Worm (Caenorhabditis elegans) whole organism, L4 larva: Measurements from ENCODE around the gene W04G3.13.

Experiments
- F37D6.2 ChIP-seq: sonication (generic microtip); optimal IDR thresholded peaks from 2 replicates; lab custom pipeline; 2016; ENCODE audit warnings: mild to moderate bottlenecking, missing genetic modification characterization, missing compliant biosample characterization
- R02D3.7 ChIP-seq: fragments of 150-350 bp; sonication (generic microtip); optimal IDR thresholded peaks from 3 replicates; lab custom pipeline; 2014; ENCODE audit warnings: missing biosample characterization, missing genetic modification characterization
- Y48G9A.11 ChIP-seq: fragments of 200-800 bp; sonication (Bioruptor generic); IDR thresholded peaks from 2 replicates; pipeline ENCODE4 v1.3.6; 2022; ENCODE audit warnings: missing genetic modification reagents, missing genetic modification characterization, missing compliant biosample characterization
- aha-1 ChIP-seq: fragments of 150-350 bp; peaks from one replicate; lab custom pipeline; 2014; ENCODE audit warnings: missing biosample characterization, missing genetic modification characterization
- attf-4 ChIP-seq: sonication (generic microtip); optimal IDR thresholded peaks from 3 replicates; lab custom pipeline; 2017; ENCODE audit warnings: missing biosample characterization, missing genetic modification characterization
- ceh-20 ChIP-seq: fragments of 200-800 bp; sonication (Bioruptor generic); IDR thresholded peaks from 2 replicates; pipeline ENCODE4 v1.3.6; 2022; ENCODE audit warnings: missing genetic modification reagents, missing genetic modification characterization, missing compliant biosample characterization
- ceh-28 ChIP-seq: fragments of 150-350 bp; optimal IDR thresholded peaks from 2 replicates; lab custom pipeline; 2014; ENCODE audit warnings: missing biosample characterization, missing genetic modification reagents, missing genetic modification characterization
- ceh-44 ChIP-seq: fragments of 200-800 bp; sonication (Bioruptor generic); IDR thresholded peaks from 2 replicates; pipeline ENCODE4 v1.3.6; 2022; ENCODE audit warnings: missing genetic modification reagents, missing genetic modification characterization, missing compliant biosample characterization
- ces-1 ChIP-seq: fragments of 150-350 bp; sonication (generic microtip); optimal IDR thresholded peaks from 4 replicates; lab custom pipeline; 2014; ENCODE audit warnings: missing biosample characterization, missing genetic modification reagents, missing genetic modification characterization
- daf-19 ChIP-seq: fragments of 200-800 bp; sonication (Bioruptor generic); conservative IDR thresholded peaks from 2 replicates; pipeline ENCODE4 v1.3.6; 2022; ENCODE audit warnings: missing genetic modification characterization, missing compliant biosample characterization
- daf-8 ChIP-seq: fragments of 200-800 bp; sonication (Bioruptor generic); IDR thresholded peaks from 2 replicates; pipeline ENCODE4 v1.3.6; 2022; ENCODE audit warnings: missing genetic modification characterization, missing compliant biosample characterization
- dmd-9 ChIP-seq: fragments of 200-800 bp; sonication (Bioruptor generic); IDR thresholded peaks from 2 replicates; pipeline ENCODE4 v1.3.6; 2022; ENCODE audit warnings: missing genetic modification reagents, missing genetic modification characterization, missing compliant biosample characterization
- duxl-1 ChIP-seq: sonication (generic microtip); optimal IDR thresholded peaks from 2 replicates; lab custom pipeline; 2016; ENCODE audit warnings: mild to moderate bottlenecking, missing genetic modification characterization, moderate library complexity, missing compliant biosample characterization; ENCODE audit not compliant: poor library complexity
- fkh-10 ChIP-seq: fragments of 150-350 bp; optimal IDR thresholded peaks from 2 replicates; lab custom pipeline; 2014; ENCODE audit warnings: missing biosample characterization, missing genetic modification reagents, missing genetic modification characterization
- fos-1 ChIP-seq: fragments of 150-350 bp; optimal IDR thresholded peaks from 2 replicates; lab custom pipeline; 2014; ENCODE audit warnings: missing biosample characterization, missing genetic modification characterization
- hif-1 ChIP-seq, 2 experiments: sonication (generic microtip); optimal IDR thresholded peaks; 2 replicates each; lab custom pipeline; 2016 to 2017; ENCODE audit warnings: missing compliant biosample characterization in 2 of 2, missing genetic modification characterization in 2 of 2, missing genetic modification reagents in 2 of 2, missing genotype in 2 of 2, mild to moderate bottlenecking in 1 of 2
- hlh-11 ChIP-seq: fragments of 200-800 bp; sonication (Bioruptor generic); optimal IDR thresholded peaks from 2 replicates; lab custom pipeline; 2018; ENCODE audit warnings: mild to moderate bottlenecking, missing genetic modification characterization, missing compliant biosample characterization
- hlh-30 ChIP-seq: sonication (generic microtip); optimal IDR thresholded peaks from 2 replicates; lab custom pipeline; 2017; ENCODE audit warnings: antibody characterized with exemption, mild to moderate bottlenecking, missing genetic modification characterization, missing compliant biosample characterization; ENCODE audit not compliant: insufficient read depth
- hmg-1.1 ChIP-seq: fragments of 200-800 bp; sonication (Bioruptor generic); IDR thresholded peaks from 2 replicates; pipeline ENCODE4 v1.3.6; 2022; ENCODE audit warnings: missing genetic modification reagents, missing genetic modification characterization, missing compliant biosample characterization
- lim-7 ChIP-seq: fragments of 200-800 bp; sonication (Bioruptor generic); IDR thresholded peaks from 2 replicates; pipeline ENCODE4 v1.3.6; 2022; ENCODE audit warnings: missing genetic modification characterization, missing compliant biosample characterization
- madf-5 ChIP-seq, 2 experiments: fragments of 200-800 bp; sonication (Bioruptor generic); IDR thresholded peaks; 2 replicates each; pipeline ENCODE4 v1.3.6; 2022; ENCODE audit warnings: missing compliant biosample characterization in 2 of 2, missing genetic modification characterization in 2 of 2
- mep-1 ChIP-seq: fragments of 150-350 bp; sonication (generic microtip); optimal IDR thresholded peaks from 3 replicates; lab custom pipeline; 2014; ENCODE audit warnings: missing biosample characterization, missing genetic modification characterization
- mxl-3 ChIP-seq: fragments of 200-800 bp; sonication (Bioruptor generic); optimal IDR thresholded peaks from 2 replicates; lab custom pipeline; 2018; ENCODE audit warnings: mild to moderate bottlenecking, missing genetic modification characterization, missing compliant biosample characterization
- nhr-10 ChIP-seq: fragments of 150-350 bp; optimal IDR thresholded peaks from 2 replicates; lab custom pipeline; 2014; ENCODE audit warnings: missing biosample characterization, missing genetic modification characterization
- nhr-11 ChIP-seq: fragments of 150-350 bp; optimal IDR thresholded peaks from 2 replicates; lab custom pipeline; 2014; ENCODE audit warnings: missing biosample characterization, missing genetic modification characterization
- nhr-111 ChIP-seq: fragments of 200-800 bp; sonication (Bioruptor generic); optimal IDR thresholded peaks from 2 replicates; lab custom pipeline; 2018; ENCODE audit warnings: mild to moderate bottlenecking, missing genetic modification characterization, missing compliant biosample characterization
- nhr-25 ChIP-seq: sonication (generic microtip); optimal IDR thresholded peaks from 2 replicates; lab custom pipeline; 2017; ENCODE audit warnings: missing genetic modification characterization, mild to moderate bottlenecking, missing compliant biosample characterization, antibody characterized with exemption, moderate library complexity, borderline replicate concordance; ENCODE audit not compliant: insufficient read depth
- nhr-28 ChIP-seq: fragments of 150-350 bp; optimal IDR thresholded peaks from 2 replicates; lab custom pipeline; 2014; ENCODE audit warnings: missing biosample characterization, missing genetic modification characterization
- nhr-48 ChIP-seq: sonication (generic microtip); optimal IDR thresholded peaks from 2 replicates; lab custom pipeline; 2016; ENCODE audit warnings: mild to moderate bottlenecking, missing genetic modification characterization, missing compliant biosample characterization
- pqm-1 ChIP-seq: sonication (generic microtip); optimal IDR thresholded peaks from 2 replicates; lab custom pipeline; 2017; ENCODE audit warnings: missing biosample characterization, missing genetic modification characterization
- sdz-12 ChIP-seq: fragments of 200-800 bp; sonication (Bioruptor generic); optimal IDR thresholded peaks from 2 replicates; lab custom pipeline; 2018; ENCODE audit warnings: mild to moderate bottlenecking, missing genetic modification characterization, missing compliant biosample characterization
- snpc-1.2 ChIP-seq: fragments of 200-800 bp; sonication (Bioruptor generic); IDR thresholded peaks from 2 replicates; pipeline ENCODE4 v1.3.6; 2022; ENCODE audit warnings: missing genetic modification reagents, missing genetic modification characterization, missing compliant biosample characterization
- tag-97 ChIP-seq: fragments of 200-800 bp; sonication (Bioruptor generic); IDR thresholded peaks from 2 replicates; pipeline ENCODE4 v1.3.6; 2022; ENCODE audit warnings: missing genetic modification characterization, missing compliant biosample characterization
- tra-1 ChIP-seq: fragments of 200-800 bp; sonication (Bioruptor generic); IDR thresholded peaks from 2 replicates; pipeline ENCODE4 v1.3.6; 2022; ENCODE audit warnings: missing genetic modification reagents, missing genetic modification characterization, missing compliant biosample characterization
- unc-39 ChIP-seq: sonication (generic microtip); optimal IDR thresholded peaks from 2 replicates; lab custom pipeline; 2017; ENCODE audit warnings: missing biosample characterization, missing genetic modification characterization
- unc-62 ChIP-seq, 3 experiments: fragments of 150-350 bp in 1 of 3; sonication (generic microtip); optimal IDR thresholded peaks in 2 of 3; peaks in 1 of 3; 1 replicate in 1 of 3; 2 replicates in 2 of 3; lab custom pipeline; 2014 to 2017; ENCODE audit warnings: missing biosample characterization in 3 of 3, missing genetic modification characterization in 3 of 3, missing genetic modification reagents in 3 of 3, missing genotype in 1 of 3
- zag-1 ChIP-seq: fragments of 150-350 bp; optimal IDR thresholded peaks from 2 replicates; lab custom pipeline; 2014; ENCODE audit warnings: missing biosample characterization, missing genetic modification characterization
- zfp-3 ChIP-seq: fragments of 200-800 bp; sonication (Bioruptor generic); conservative IDR thresholded peaks from 2 replicates; pipeline ENCODE4 v1.3.6; 2022; ENCODE audit warnings: missing genetic modification reagents, missing genetic modification characterization, missing compliant biosample characterization
- zip-11 ChIP-seq: fragments of 200-800 bp; sonication (Bioruptor generic); IDR thresholded peaks from 2 replicates; pipeline ENCODE4 v1.3.6; 2022; ENCODE audit warnings: missing genetic modification characterization, missing compliant biosample characterization
- zip-2 ChIP-seq: fragments of 150-350 bp; optimal IDR thresholded peaks from 2 replicates; lab custom pipeline; 2014; ENCODE audit warnings: missing biosample characterization, missing genetic modification characterization
- ztf-11 ChIP-seq: fragments of 150-350 bp; optimal IDR thresholded peaks from 2 replicates; lab custom pipeline; 2014; ENCODE audit warnings: missing biosample characterization, missing genetic modification characterization

The W04G3.13 gene

ce11 chrX:11034430-11035117 lies 45.0 kb downstream of the W04G3.13 start (continued):
- no peak for TF ChIP-seq daf-19 (GFP tag; lab: Robert Waterston, UW)
- peak; percentile 4 for TF ChIP-seq aha-1 (tag; lab: Kevin White, UChicago)
- no peak for TF ChIP-seq ceh-20
- TF ChIP-seq tag-97 (GFP tag; lab: Robert Waterston, UW) = no peak
- no peak for TF ChIP-seq nhr-10 (tag; lab: Kevin White, UChicago)
- peak; percentile 16 for TF ChIP-seq hlh-30 (tag; lab: Kevin White, UChicago)
- peak; percentile 50 for TF ChIP-seq mep-1
- TF ChIP-seq dmd-9 (GFP tag; lab: Robert Waterston, UW) = no peak
- peak in 1 of 2 experiments; percentile 42 for TF ChIP-seq hif-1 (tag; optimal IDR thresholded peaks at IDR 0.05; lab: Kevin White, UChicago)
- 0 out of 2 replicates have a peak, but pooled peaks have one; percentile 14 for TF ChIP-seq ceh-44 (GFP tag; lab: Robert Waterston, UW)
- TF ChIP-seq zip-2 (tag; lab: Kevin White, UChicago) = no peak
- no peak for TF ChIP-seq nhr-11
- TF ChIP-seq duxl-1 (tag; lab: Kevin White, UChicago) = no peak
- peak; percentile 28 for TF ChIP-seq ceh-28
- TF ChIP-seq daf-8 (GFP tag; lab: Robert Waterston, UW) = no peak
- no peak for TF ChIP-seq fos-1 (tag; lab: Kevin White, UChicago)
- no peak for TF ChIP-seq unc-39 (tag; lab: Kevin White, UChicago)
- no peak for TF ChIP-seq lim-7
- no peak for TF ChIP-seq attf-4
- no peak for TF ChIP-seq R02D3.7
- TF ChIP-seq F37D6.2 (tag; lab: Kevin White, UChicago) = peak; percentile 10
- TF ChIP-seq Y48G9A.11 (GFP tag; lab: Robert Waterston, UW) = no peak
- no peak for TF ChIP-seq sdz-12 (GFP tag; lab: Kevin White, UChicago)
- TF ChIP-seq nhr-48 (tag; lab: Kevin White, UChicago) = no peak
- TF ChIP-seq zip-11 (GFP tag; lab: Robert Waterston, UW) = no peak
- no peak for TF ChIP-seq pqm-1 (tag; lab: Kevin White, UChicago)
- TF ChIP-seq nhr-25 (tag; lab: Kevin White, UChicago) = no peak
- no peak for TF ChIP-seq ces-1 (GFP tag; lab: Kevin White, UChicago)
- no peak for TF ChIP-seq mxl-3 (GFP tag; lab: Kevin White, UChicago)
- no peak for TF ChIP-seq zag-1 (tag; lab: Kevin White, UChicago)
- peak; percentile 11 for TF ChIP-seq nhr-28
- no peak for TF ChIP-seq ztf-11 (tag; lab: Kevin White, UChicago)
- TF ChIP-seq tra-1 = no peak
- no peak for TF ChIP-seq nhr-111 (GFP tag; lab: Kevin White, UChicago)
- peak; percentile 35 for TF ChIP-seq fkh-10 (GFP tag; lab: Kevin White, UChicago)
- TF ChIP-seq hmg-1.1 = peak; percentile 54
- TF ChIP-seq hlh-11 (tag; lab: Kevin White, UChicago) = peak; percentile 30
- TF ChIP-seq madf-5 (GFP tag; IDR thresholded peaks at IDR 0.05; lab: Robert Waterston, UW) = no peak
- no peak for TF ChIP-seq zfp-3 (GFP tag; lab: Robert Waterston, UW)

ce11 chrX:11033952-11034287 lies 45.6 kb downstream of the W04G3.13 start:
- TF ChIP-seq unc-62 (GFP tag; optimal IDR thresholded peaks at IDR 0.05 in 1 of 2; lab: Kevin White, UChicago) (peak in 1 of 2 experiments; percentile 51), unc-62 (tag; optimal IDR thresholded peaks at IDR 0.05; lab: Kevin White, UChicago) (no peak), snpc-1.2 (GFP tag; lab: Robert Waterston, UW) (no peak), aha-1 (tag; lab: Kevin White, UChicago) (peak; percentile 64)
